Fruit fly (Drosophila melanogaster): ENCODE data around the gene ATPsynCF6.

ATPsynCF6 gene

dm6 chr3R:23355829-23356738 lies at the start of gene ATPsynCF6, which contains the start of gene Sec13:
Gene ATPsynCF6, minus strand, starts transcription at chr3R:23356064.
Gene Sec13, plus strand, starts transcription at chr3R:23356278.
- TF ChIP-seq Sin3A (optimal IDR thresholded peaks at IDR 0.05) (no peak), psq (optimal IDR thresholded peaks at IDR 0.05) (no peak), ttk (optimal IDR thresholded peaks at IDR 0.05) (no peak), Myc (optimal IDR thresholded peaks at IDR 0.05) (no peak), h (optimal IDR thresholded peaks at IDR 0.05) (no peak), insv (optimal IDR thresholded peaks at IDR 0.05) (no peak)

DNA sequence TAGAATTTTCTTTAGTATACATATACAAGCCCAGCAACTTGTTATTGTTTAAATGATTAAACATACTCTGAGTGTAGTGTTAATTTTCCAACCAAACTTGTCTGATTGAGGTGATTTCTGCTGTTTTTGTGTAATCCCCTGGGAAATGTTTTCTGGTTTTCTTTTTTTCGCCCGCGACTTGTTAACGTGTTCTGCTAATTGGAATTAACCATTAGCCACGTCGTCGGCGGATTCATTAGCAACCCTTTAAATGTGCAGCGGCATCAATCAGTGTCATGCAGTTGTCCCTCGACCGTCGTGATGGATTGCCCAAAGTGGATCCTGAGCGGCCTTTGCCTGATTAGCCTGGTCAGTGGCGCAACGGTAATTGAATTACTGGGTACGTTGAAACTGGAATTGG lies 49.3 kb upstream of the ATPsynCF6 start, which contains the start of gene Ir94e:
Ir94e (plus strand) TSS at position 301 of the 400 bp plus-strand sequence.
- TF ChIP-seq ttk (optimal IDR thresholded peaks at IDR 0.05) (no peak), Myc (optimal IDR thresholded peaks at IDR 0.05) (no peak)

- TF ChIP-seq Myc (optimal IDR thresholded peaks at IDR 0.05) (no peak), Sin3A (optimal IDR thresholded peaks at IDR 0.05) (no peak), psq (optimal IDR thresholded peaks at IDR 0.05) (no peak), h (optimal IDR thresholded peaks at IDR 0.05) (no peak)
Measured at dm6 chr3R:23403628-23404027, 47.8 kb upstream of the ATPsynCF6 start, which contains the start of gene CG17380. Gene CG17380, minus strand, starts transcription at chr3R:23403728.

- TF ChIP-seq insv (optimal IDR thresholded peaks at IDR 0.05) (no peak), Myc (optimal IDR thresholded peaks at IDR 0.05) (no peak), ttk (optimal IDR thresholded peaks at IDR 0.05) (no peak), psq (optimal IDR thresholded peaks at IDR 0.05) (no peak), h (optimal IDR thresholded peaks at IDR 0.05) (no peak), Sin3A (optimal IDR thresholded peaks at IDR 0.05) (no peak)
Measured at dm6 chr3R:23402508-23402907, 46.6 kb upstream of the ATPsynCF6 start, which contains the start of gene Ir94d. Gene Ir94d, plus strand, starts transcription at chr3R:23402808.

- no peak for TF ChIP-seq psq (optimal IDR thresholded peaks at IDR 0.05)
- no peak for TF ChIP-seq Myc (optimal IDR thresholded peaks at IDR 0.05)
- no peak for TF ChIP-seq h (optimal IDR thresholded peaks at IDR 0.05)
- TF ChIP-seq insv (optimal IDR thresholded peaks at IDR 0.05): no peak
- no peak for TF ChIP-seq Sin3A (optimal IDR thresholded peaks at IDR 0.05)
- no peak for TF ChIP-seq ttk (optimal IDR thresholded peaks at IDR 0.05)
Measured at dm6 chr3R:23401519-23401918, 45.7 kb upstream of the ATPsynCF6 start.

DNA sequence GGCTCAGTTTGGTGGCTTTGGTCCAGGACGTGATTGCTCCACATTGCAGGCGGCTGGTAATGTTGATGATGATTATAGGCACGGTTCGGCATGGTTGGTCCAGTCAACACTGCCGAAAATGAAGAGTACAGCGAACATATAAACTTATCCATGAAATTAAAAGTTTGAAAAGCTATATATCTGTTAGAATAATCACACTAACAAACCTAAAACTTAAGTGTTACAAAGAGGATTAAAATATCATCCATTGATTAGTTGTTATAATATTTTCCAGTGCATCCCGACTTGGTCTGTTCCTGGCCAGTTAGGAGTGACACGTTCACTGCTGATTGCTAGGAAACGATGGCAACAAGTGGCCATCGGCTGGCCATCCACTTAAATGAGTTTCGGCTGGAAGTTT lies 43.8 kb upstream of the ATPsynCF6 start:
- TF ChIP-seq Sin3A (optimal IDR thresholded peaks at IDR 0.05) (no peak), Myc (optimal IDR thresholded peaks at IDR 0.05) (no peak)

- TF ChIP-seq psq (optimal IDR thresholded peaks at IDR 0.05) (no peak), h (optimal IDR thresholded peaks at IDR 0.05) (no peak), insv (optimal IDR thresholded peaks at IDR 0.05) (no peak), Sin3A (optimal IDR thresholded peaks at IDR 0.05) (no peak), Myc (optimal IDR thresholded peaks at IDR 0.05) (no peak), ttk (optimal IDR thresholded peaks at IDR 0.05) (no peak)
Measured at dm6 chr3R:23398979-23399378, 43.1 kb upstream of the ATPsynCF6 start.

dm6 chr3R:23396548-23397294 lies 40.9 kb upstream of the ATPsynCF6 start:
- TF ChIP-seq insv (optimal IDR thresholded peaks at IDR 0.05) (no peak), psq (optimal IDR thresholded peaks at IDR 0.05) (no peak), h (optimal IDR thresholded peaks at IDR 0.05) (no peak), Myc (optimal IDR thresholded peaks at IDR 0.05) (no peak), Sin3A (optimal IDR thresholded peaks at IDR 0.05) (no peak), ttk (optimal IDR thresholded peaks at IDR 0.05) (no peak)

- TF ChIP-seq h (optimal IDR thresholded peaks at IDR 0.05) (no peak), Myc (optimal IDR thresholded peaks at IDR 0.05) (no peak), Sin3A (optimal IDR thresholded peaks at IDR 0.05) (no peak)
Measured at dm6 chr3R:23395720-23396119, 39.9 kb upstream of the ATPsynCF6 start.

DNA sequence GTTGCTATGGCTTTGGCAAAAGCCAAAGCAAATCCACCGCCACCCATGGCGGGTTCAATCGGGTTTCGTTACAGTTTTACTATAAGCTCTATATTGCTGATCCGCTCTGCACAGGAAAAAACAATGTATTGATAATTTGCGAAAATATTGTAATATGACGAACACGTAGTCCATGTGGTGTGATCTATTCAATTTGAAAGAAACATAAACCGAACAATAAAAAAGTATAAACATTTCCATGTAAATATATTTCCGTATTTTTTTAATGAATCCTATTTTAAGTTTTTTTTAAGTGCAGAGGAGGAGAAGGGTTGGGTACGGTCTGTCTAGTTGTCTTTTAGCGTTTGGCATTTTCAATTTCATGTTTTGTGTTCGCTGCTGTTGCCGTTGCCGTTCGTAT lies 37.6 kb upstream of the ATPsynCF6 start:
- no peak for TF ChIP-seq Myc (optimal IDR thresholded peaks at IDR 0.05)
- no peak for TF ChIP-seq ttk (optimal IDR thresholded peaks at IDR 0.05)
- no peak for TF ChIP-seq insv (optimal IDR thresholded peaks at IDR 0.05)
- no peak for TF ChIP-seq Sin3A (optimal IDR thresholded peaks at IDR 0.05)
- TF ChIP-seq psq (optimal IDR thresholded peaks at IDR 0.05): no peak
- no peak for TF ChIP-seq h (optimal IDR thresholded peaks at IDR 0.05)

- TF ChIP-seq Sin3A (optimal IDR thresholded peaks at IDR 0.05) (no peak), h (optimal IDR thresholded peaks at IDR 0.05) (no peak), insv (optimal IDR thresholded peaks at IDR 0.05) (no peak), psq (optimal IDR thresholded peaks at IDR 0.05) (no peak), ttk (optimal IDR thresholded peaks at IDR 0.05) (no peak), Myc (optimal IDR thresholded peaks at IDR 0.05) (no peak)
Measured at dm6 chr3R:23392235-23392634, 36.4 kb upstream of the ATPsynCF6 start.

DNA sequence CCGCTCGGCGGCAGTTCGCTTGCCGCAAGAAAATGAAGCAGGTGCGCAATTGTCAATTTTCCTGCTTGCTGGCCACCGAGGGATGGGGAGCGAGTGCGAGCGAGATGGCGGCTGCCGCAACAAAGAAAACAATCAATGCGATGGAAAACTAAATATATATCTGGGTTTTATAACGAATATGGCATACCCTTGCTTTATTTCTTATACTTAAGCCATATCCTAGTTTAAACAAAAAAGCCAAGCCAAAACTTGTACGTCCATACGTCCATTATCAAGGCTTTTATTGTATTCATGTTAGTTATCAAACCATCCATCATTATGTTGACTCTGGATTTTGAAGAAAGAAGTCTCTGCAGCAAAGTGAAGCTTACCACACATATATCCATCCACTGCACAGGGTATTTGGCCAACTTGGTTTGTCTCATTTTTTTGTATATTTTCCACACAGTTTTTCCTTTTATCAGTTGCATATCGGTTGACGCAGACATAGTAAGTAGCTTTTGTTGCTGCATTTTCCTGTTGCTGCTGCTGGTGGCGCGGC lies 35.0 kb upstream of the ATPsynCF6 start:
- TF ChIP-seq psq (optimal IDR thresholded peaks at IDR 0.05) (no peak), Myc (optimal IDR thresholded peaks at IDR 0.05) (no peak), insv (optimal IDR thresholded peaks at IDR 0.05) (no peak), ttk (optimal IDR thresholded peaks at IDR 0.05) (no peak)
